Fruit fly (Drosophila melanogaster): Measurements from ENCODE around the gene CG8142.

CG8142 gene

DNA sequence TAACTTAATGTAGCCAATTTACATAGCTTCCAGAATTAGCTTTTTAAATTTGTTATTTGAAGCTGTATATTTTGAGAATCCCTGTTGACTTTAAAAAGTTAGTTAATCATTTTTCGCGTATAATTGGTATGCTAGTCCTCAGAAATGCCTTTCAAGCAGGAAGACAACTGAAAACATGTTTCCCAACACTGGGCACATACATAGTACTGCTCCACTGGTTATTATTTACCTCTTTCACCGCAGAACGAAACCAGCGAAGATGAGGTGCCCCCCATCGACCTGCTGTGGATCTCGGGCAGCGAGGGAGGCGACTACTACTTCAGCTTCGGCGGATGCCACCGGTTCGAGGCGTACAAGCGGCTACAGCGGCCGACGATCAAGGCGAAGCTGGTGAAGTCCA, 13.3 kb upstream of the CG8142 start:
- TF ChIP-seq h (optimal IDR thresholded peaks at IDR 0.05) (no peak), Myc (optimal IDR thresholded peaks at IDR 0.05) (no peak), psq (optimal IDR thresholded peaks at IDR 0.05) (no peak), ttk (optimal IDR thresholded peaks at IDR 0.05) (no peak), Sin3A (optimal IDR thresholded peaks at IDR 0.05) (no peak), insv (optimal IDR thresholded peaks at IDR 0.05) (no peak)

DNA sequence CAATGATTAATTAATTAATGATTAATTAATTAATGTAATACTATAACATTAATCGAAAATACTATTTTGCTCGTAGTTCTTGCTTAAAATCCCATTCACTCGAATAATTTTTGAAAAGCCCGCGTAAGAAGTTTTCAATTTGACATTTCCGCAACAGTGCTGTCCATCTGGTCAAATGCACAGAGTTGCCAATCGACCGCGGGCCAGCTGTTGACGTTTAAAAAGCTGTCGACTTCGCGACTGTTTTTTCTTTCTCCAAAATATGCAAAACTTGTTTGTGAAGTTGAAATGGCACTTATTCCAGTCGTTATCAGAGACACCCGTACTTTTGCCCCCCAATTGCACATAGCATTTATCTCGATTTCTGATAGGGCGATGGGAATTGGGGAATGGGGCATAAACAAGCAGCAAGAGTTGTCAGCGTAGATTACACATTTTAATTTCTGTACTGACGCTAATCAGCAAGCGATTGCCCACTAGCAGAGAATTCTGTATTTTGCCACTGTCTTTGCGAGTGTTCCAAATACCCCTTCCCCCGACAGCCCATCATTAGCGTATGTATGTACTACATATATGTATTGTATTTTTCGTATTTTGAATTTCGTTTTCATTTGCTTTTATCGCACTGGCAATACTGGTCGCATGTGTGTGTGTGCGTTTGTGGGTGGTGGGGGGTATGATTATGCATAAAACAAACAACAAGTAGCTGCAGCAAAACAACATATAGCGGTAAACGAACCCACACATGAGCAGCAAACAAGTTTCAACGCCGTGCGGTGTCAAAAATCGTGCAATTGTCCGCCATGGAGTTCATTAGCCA, 12.2 kb upstream of the CG8142 start, which contains the start of gene Srx:
TSS of gene Srx (plus strand) at position 517 of the 820 bp plus-strand sequence.
- TF ChIP-seq Myc (optimal IDR thresholded peaks at IDR 0.05), result no peak
- TF ChIP-seq psq (optimal IDR thresholded peaks at IDR 0.05), result no peak
- no peak for TF ChIP-seq ttk (optimal IDR thresholded peaks at IDR 0.05)
- TF ChIP-seq insv (optimal IDR thresholded peaks at IDR 0.05), result no peak
- TF ChIP-seq h (optimal IDR thresholded peaks at IDR 0.05), result no peak
- TF ChIP-seq Sin3A (optimal IDR thresholded peaks at IDR 0.05), result no peak

DNA sequence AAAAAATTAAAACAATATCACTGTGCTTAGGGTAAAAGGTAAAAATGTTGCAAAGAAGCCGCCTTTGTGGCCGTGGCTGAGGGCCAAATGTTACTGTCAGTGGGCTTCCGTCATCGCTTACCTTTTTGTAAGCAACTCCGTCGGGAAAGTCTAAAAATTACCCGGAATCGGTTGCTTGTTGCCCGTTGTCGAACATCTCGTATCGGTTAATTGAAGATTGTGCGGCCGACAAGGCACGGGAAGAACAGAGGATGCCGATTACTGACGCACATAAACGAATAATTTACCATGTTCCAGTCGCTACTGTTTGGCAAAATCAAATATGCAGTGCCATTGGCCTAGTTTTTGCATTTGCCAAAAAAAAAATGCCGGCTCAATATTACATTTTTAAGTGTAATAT, 11.5 kb upstream of the CG8142 start, which contains the start of gene Mco4:
TSS of gene Mco4 (minus strand) at position 101 of the 400 bp plus-strand sequence.
- TF ChIP-seq insv (optimal IDR thresholded peaks at IDR 0.05) (no peak), ttk (optimal IDR thresholded peaks at IDR 0.05) (no peak), Myc (optimal IDR thresholded peaks at IDR 0.05) (no peak), h (optimal IDR thresholded peaks at IDR 0.05) (no peak), psq (optimal IDR thresholded peaks at IDR 0.05) (no peak), Sin3A (optimal IDR thresholded peaks at IDR 0.05) (no peak)

DNA sequence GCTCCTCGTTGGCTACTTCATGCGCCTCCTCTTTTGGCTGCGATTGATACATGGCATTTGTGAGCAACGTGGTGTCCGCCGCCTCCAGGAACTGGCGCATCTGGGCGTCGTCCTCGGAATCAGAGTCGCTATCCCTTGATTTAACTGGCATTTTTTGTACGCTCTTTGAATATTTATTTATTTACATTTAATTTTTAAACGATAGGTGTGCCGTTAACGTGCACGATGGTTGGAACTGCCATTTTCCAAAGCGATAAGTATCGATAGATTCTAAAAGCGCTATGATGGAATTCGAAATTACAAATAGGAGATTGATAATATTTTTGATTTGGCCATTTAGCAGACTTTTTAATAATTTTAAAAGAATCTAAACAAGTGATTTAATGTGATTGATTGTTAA, 8.0 kb upstream of the CG8142 start, which contains the start of gene CG32554:
TSS of gene CG32554 (minus strand) at position 229 of the 400 bp plus-strand sequence.
- no peak for TF ChIP-seq insv (optimal IDR thresholded peaks at IDR 0.05)
- no peak for TF ChIP-seq h (optimal IDR thresholded peaks at IDR 0.05)
- no peak for TF ChIP-seq Myc (optimal IDR thresholded peaks at IDR 0.05)
- no peak for TF ChIP-seq ttk (optimal IDR thresholded peaks at IDR 0.05)
- TF ChIP-seq Sin3A (optimal IDR thresholded peaks at IDR 0.05), result no peak

DNA sequence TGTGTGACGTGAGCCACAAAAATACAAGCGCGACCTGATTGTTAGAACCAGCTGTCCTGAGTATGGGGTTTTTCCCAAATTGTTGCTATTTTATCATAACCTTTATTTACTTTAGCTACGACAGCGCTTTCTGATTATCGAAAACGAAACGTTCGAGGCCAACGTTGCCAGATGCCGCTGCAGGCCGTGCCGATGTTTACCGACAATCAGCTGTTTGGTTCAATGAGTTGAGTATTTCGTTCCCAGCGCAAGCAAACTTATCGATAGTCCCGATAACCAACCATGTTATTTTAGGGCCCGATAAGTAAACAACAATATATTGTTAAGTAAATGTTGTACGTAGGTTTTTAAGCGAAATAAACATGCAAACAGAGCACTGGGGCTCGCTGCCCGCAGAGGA, 5.7 kb upstream of the CG8142 start, which contains the start of the genes CG15814 and Spt7:
TSS of gene CG15814 (minus strand) at position 164 of the 400 bp plus-strand sequence.
TSS of gene Spt7 (plus strand) at position 282 of the 400 bp plus-strand sequence.
- TF ChIP-seq psq (optimal IDR thresholded peaks at IDR 0.05), result no peak
- peak; percentile 22 for TF ChIP-seq h (optimal IDR thresholded peaks at IDR 0.05)

DNA sequence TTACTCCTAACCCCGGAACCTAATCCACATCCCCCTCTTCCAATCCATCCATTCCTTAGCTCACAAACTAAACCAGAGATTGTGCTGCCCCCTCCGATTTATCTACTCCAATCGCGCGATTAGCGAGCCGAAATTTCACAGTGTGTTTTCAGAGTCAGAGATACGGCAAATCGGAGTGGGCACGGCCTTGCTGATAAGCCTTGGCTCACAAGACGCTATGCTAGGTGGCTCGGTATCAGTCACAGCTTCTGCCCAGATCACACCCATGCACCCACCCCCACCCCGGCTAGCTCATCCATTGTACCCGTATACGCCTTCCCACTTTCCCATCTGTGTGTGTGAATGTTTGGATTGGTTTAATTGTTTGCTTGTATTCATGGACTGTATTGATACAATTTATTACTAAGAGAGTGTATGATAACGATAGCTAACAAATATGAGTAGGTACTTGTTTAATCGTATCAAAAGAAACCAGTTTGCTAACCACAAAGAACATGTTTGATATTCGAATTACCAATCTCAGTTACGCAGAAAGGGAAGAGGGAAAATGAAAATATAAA, 1.4 kb upstream of the CG8142 start:
- TF ChIP-seq Sin3A (optimal IDR thresholded peaks at IDR 0.05) (no peak), Myc (optimal IDR thresholded peaks at IDR 0.05) (no peak), h (optimal IDR thresholded peaks at IDR 0.05) (no peak), insv (optimal IDR thresholded peaks at IDR 0.05) (no peak), psq (optimal IDR thresholded peaks at IDR 0.05) (no peak), ttk (optimal IDR thresholded peaks at IDR 0.05) (no peak)

DNA sequence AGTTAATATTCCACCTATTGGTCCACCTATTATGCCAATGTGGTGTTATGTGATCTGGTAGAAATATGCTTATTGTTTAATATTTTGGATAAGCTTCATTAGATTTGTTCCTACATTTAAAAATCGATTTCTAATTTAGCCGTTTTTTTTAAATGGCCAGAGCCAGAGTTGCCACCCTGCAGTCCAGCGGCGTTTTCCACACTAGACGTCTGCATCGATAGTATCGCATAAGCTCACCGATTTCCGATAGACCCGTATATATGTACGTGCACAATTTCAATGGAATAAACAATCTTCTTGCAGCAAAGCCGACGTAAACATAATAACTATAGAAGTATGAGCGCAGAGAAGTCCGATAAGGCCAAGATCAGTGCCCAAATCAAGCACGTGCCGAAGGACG, 2.6 kb downstream of the CG8142 start, which contains the start of gene Taf9:
TSS of gene Taf9 (plus strand) at position 239 of the 400 bp plus-strand sequence.
- TF ChIP-seq Sin3A (optimal IDR thresholded peaks at IDR 0.05) (no peak), psq (optimal IDR thresholded peaks at IDR 0.05) (no peak), insv (optimal IDR thresholded peaks at IDR 0.05) (no peak)

DNA sequence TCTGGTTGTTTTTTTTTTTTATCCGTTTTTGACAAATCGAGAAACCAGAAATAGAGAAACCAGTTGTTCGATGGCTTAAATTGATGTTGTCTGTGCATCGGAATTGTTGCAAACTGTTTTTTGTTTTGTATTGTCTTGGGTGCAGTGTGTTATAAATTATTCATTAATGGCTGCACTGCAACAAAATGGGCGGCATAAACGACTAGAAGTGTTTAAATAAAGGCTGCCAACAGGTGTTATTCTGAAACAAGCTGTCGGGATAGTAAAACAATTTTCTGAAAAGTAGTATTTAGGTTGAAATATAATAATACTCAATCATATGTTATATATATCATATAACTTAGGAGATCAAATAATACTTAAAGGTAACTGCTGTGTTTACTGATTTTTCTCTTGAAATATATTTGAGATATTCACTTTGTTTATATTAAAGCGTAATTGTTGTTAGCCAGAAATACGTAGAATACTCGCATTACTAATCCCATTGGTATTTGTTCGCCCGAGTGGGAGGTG, 8.0 kb downstream of the CG8142 start:
- TF ChIP-seq psq (optimal IDR thresholded peaks at IDR 0.05) (no peak), insv (optimal IDR thresholded peaks at IDR 0.05) (no peak), h (optimal IDR thresholded peaks at IDR 0.05) (no peak), Sin3A (optimal IDR thresholded peaks at IDR 0.05) (no peak), ttk (optimal IDR thresholded peaks at IDR 0.05) (no peak), Myc (optimal IDR thresholded peaks at IDR 0.05) (no peak)

DNA sequence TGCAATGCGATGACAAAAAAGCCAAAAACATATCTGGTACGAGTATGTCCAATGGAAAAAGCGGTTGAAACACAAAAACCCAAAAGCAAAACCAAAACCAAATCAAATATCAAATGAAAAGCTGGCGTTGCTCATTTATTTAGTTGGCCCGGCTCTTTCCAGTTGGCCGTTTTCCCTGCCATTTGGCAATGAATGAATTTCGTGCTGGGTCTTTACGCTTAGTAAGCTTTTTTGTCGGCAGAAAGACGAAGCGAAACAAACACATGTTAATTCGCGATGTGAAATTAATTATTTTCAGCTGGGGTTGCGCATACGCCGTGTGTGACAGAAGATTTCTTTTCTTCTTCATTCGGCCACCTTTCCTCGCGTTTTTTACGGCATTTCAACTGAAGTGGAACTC, 9.8 kb downstream of the CG8142 start:
- TF ChIP-seq ttk (optimal IDR thresholded peaks at IDR 0.05) (no peak), Myc (optimal IDR thresholded peaks at IDR 0.05) (no peak), Sin3A (optimal IDR thresholded peaks at IDR 0.05) (no peak), h (optimal IDR thresholded peaks at IDR 0.05) (no peak), insv (optimal IDR thresholded peaks at IDR 0.05) (no peak), psq (optimal IDR thresholded peaks at IDR 0.05) (no peak)

DNA sequence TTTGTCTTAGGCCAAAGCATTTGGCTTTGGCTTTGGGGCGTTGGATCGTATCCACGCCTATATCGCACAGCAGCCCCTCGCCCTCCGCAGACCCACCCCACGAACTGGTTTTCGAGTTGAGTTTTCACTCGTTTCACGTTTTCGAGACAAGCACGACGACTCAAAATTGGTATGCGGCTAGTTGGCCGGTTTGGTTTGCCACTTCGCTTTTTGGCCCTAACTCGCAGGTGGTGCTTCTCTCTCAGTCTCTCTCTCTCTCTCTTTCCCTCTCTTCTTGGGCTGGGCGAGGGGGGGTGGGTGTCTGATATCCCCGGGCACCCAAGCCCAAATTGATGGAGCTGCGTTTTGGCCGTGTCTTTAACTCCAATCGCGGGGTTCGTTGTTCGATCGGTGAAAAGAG, 10.5 kb downstream of the CG8142 start:
- TF ChIP-seq Sin3A (optimal IDR thresholded peaks at IDR 0.05) (no peak), h (optimal IDR thresholded peaks at IDR 0.05) (no peak), ttk (optimal IDR thresholded peaks at IDR 0.05) (no peak), Myc (optimal IDR thresholded peaks at IDR 0.05) (no peak), insv (optimal IDR thresholded peaks at IDR 0.05) (no peak), psq (optimal IDR thresholded peaks at IDR 0.05) (no peak)

DNA sequence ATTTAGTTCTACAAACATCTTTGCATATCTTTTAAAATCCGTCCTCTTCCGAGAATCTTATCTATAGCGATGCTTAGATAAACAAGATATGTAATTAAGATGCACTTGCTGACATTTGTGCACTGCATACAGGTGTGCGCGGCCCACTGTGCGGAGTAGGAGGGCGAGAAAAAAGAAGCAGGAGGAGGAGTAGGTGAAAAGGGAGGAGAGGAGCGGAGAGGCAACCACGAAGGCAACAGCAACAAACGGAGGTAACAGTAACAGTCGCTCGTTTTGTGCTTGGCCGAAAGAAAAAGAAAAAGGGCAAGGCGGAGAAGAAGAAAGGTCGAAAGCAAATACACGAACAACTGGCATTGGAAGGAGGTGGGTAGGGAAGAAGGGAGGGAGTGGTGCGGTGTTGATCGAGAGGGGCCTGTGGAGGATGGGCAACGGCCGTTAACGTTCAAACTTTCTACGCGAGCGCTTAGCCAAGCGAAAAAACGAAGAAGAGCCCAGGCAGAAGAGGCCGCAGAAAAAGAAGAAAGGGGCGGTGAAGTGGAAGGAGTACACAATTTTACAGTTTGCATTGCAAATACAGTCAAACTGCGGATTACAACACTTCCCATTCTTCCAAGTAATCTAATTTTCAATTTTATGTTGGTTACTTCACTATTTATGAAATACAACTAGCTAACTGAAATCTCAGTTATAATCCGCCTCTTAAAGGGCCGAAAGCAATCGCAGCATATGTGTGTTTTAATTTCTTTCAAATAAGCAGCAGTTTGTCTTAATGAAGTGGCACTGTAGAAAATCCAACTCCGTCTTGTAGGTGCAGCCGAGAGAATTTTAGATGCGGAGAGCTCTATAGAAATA, 12.1 kb downstream of the CG8142 start:
- TF ChIP-seq Myc (optimal IDR thresholded peaks at IDR 0.05) (no peak), h (optimal IDR thresholded peaks at IDR 0.05) (no peak), ttk (optimal IDR thresholded peaks at IDR 0.05) (no peak), psq (optimal IDR thresholded peaks at IDR 0.05) (no peak), Sin3A (optimal IDR thresholded peaks at IDR 0.05) (no peak), insv (optimal IDR thresholded peaks at IDR 0.05) (no peak)
